Comparison of ENCODE assay signal across 3 fruit fly cellular contexts in the genomic region with DNA sequence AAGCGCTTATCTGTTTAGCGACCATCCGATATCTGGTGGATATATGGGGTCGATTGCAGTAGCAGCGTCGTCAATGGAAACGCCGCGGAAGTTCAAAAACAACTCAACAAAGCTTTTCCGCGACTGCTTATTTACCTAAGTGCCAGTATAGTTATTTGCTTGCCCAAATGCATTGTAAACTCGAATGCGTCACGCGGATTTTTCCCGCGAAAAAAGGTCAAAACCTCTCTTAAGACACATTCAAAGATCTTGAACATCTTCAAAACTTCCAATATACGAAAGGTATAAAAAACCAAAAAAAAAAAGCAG.
A peak's percentile ranks its signal among the peaks of the same experiment; 100 is the strongest.
TF ChIP-seq lines count a peak whose summit lies in the region.

No protein-coding gene starts in this region.

- no peak for TF ChIP-seq CTCF in whole organism, embryonic (GFP tag; optimal IDR thresholded peaks at IDR 0.05; lab: Kevin White, UChicago)

TF ChIP-seq in whole organism, adult, 20 proteins besides CTCF, POLR2A, EP300 and RAD21:
- TF ChIP-seq toe (GFP tag; optimal IDR thresholded peaks at IDR 0.05; lab: Kevin White, UChicago) (no peak), CG14711 (tag; optimal IDR thresholded peaks at IDR 0.05; lab: Kevin White, UChicago) (no peak), pad (GFP tag; optimal IDR thresholded peaks at IDR 0.05; lab: Kevin White, UChicago) (no peak), ovo (GFP tag; optimal IDR thresholded peaks at IDR 0.05; lab: Kevin White, UChicago) (peak; percentile 12)
TF ChIP-seq in whole organism, adult: peak in this region for 1.

TF ChIP-seq in whole organism, embryonic, 481 proteins besides CTCF, POLR2A, EP300 and RAD21 (continues in another document):
- TF ChIP-seq zfh1 (GFP tag; IDR thresholded peaks at IDR 0.05; lab: Robert Waterston, UW) (no peak), CG6813 (GFP tag; optimal IDR thresholded peaks at IDR 0.05; lab: Kevin White, UChicago) (no peak), CG6791 (GFP tag; IDR thresholded peaks at IDR 0.05; lab: Robert Waterston, UW; ENCODE audit: partially characterized antibody) (0 out of 3 replicates have a peak, but pooled peaks have one; percentile 8), Vsx1 (GFP tag; optimal IDR thresholded peaks at IDR 0.05; lab: Kevin White, UChicago) (no peak), HHEX (GFP tag; optimal IDR thresholded peaks at IDR 0.05; lab: Kevin White, UChicago) (no peak), Lpt (GFP tag; optimal IDR thresholded peaks at IDR 0.05; lab: Kevin White, UChicago) (no peak), gcm (GFP tag; optimal IDR thresholded peaks at IDR 0.05; lab: Kevin White, UChicago) (no peak), TFAM (GFP tag; optimal IDR thresholded peaks at IDR 0.05; lab: Kevin White, UChicago) (no peak), maf-S (GFP tag; optimal IDR thresholded peaks at IDR 0.05; lab: Kevin White, UChicago) (no peak), trem (tag; optimal IDR thresholded peaks at IDR 0.05; lab: Kevin White, UChicago) (no peak), Opbp (GFP tag; IDR thresholded peaks at IDR 0.05; lab: Robert Waterston, UW; ENCODE audit: partially characterized antibody) (no peak), knrl (GFP tag; IDR thresholded peaks at IDR 0.05; lab: Robert Waterston, UW; ENCODE audit: partially characterized antibody) (no peak), bowl (GFP tag; IDR thresholded peaks at IDR 0.05; lab: Robert Waterston, UW) (no peak), pzg (GFP tag; optimal IDR thresholded peaks at IDR 0.05; lab: Kevin White, UChicago) (no peak), CG10147 (GFP tag; optimal IDR thresholded peaks at IDR 0.05; lab: Kevin White, UChicago) (no peak), Dad (GFP tag; optimal IDR thresholded peaks at IDR 0.05; lab: Kevin White, UChicago) (no peak), CG4707 (GFP tag; optimal IDR thresholded peaks at IDR 0.05; lab: Kevin White, UChicago) (no peak), ara (GFP tag; IDR thresholded peaks at IDR 0.05; lab: Robert Waterston, UW) (no peak), CG11723 (GFP tag; optimal IDR thresholded peaks at IDR 0.05; lab: Kevin White, UChicago) (no peak), gem (tag; optimal IDR thresholded peaks at IDR 0.05; lab: Kevin White, UChicago) (no peak), CG32532 (GFP tag; IDR thresholded peaks at IDR 0.05; lab: Robert Waterston, UW) (no peak), CG15514 (GFP tag; optimal IDR thresholded peaks at IDR 0.05; lab: Kevin White, UChicago) (no peak), CG2678 (tag; optimal IDR thresholded peaks at IDR 0.05; lab: Kevin White, UChicago) (no peak), CG14014 (GFP tag; IDR thresholded peaks at IDR 0.05; lab: Robert Waterston, UW) (0 out of 2 replicates have a peak, but pooled peaks have one; percentile 12), Med (GFP tag; lab: Kevin White, UChicago) (peak; percentile 66), dysf (GFP tag; IDR thresholded peaks at IDR 0.05; lab: Robert Waterston, UW) (no peak), Dfd (GFP tag; optimal IDR thresholded peaks at IDR 0.05; lab: Kevin White, UChicago) (no peak), wek (GFP tag; optimal IDR thresholded peaks at IDR 0.05; lab: Kevin White, UChicago) (no peak), sug (tag; optimal IDR thresholded peaks at IDR 0.05; lab: Kevin White, UChicago) (no peak), CG11247 (GFP tag; IDR thresholded peaks at IDR 0.05; lab: Robert Waterston, UW) (peak; percentile 25; the same call in 1 of the 2 replicates), otp (GFP tag; IDR thresholded peaks at IDR 0.05; lab: Robert Waterston, UW) (0 out of 3 replicates have a peak, but pooled peaks have one; percentile 9), zfh2 (GFP tag; optimal IDR thresholded peaks at IDR 0.05; lab: Kevin White, UChicago) (no peak), sim (GFP tag; IDR thresholded peaks at IDR 0.05; lab: Robert Waterston, UW) (no peak), Spps (tag; optimal IDR thresholded peaks at IDR 0.05; lab: Kevin White, UChicago) (no peak), H15 (GFP tag; IDR thresholded peaks at IDR 0.05; lab: Robert Waterston, UW) (no peak), CG5180 (GFP tag; optimal IDR thresholded peaks at IDR 0.05; lab: Kevin White, UChicago) (no peak), hth (optimal IDR thresholded peaks at IDR 0.05; lab: Kevin White, UChicago) (no peak), bab2 (GFP tag; optimal IDR thresholded peaks at IDR 0.05; lab: Kevin White, UChicago) (no peak), Sox100B (GFP tag; optimal IDR thresholded peaks at IDR 0.05; lab: Kevin White, UChicago) (no peak), CG1024 (GFP tag; IDR thresholded peaks at IDR 0.05; lab: Robert Waterston, UW) (0 out of 2 replicates have a peak, but pooled peaks have one; percentile 26), ac (GFP tag; optimal IDR thresholded peaks at IDR 0.05; lab: Kevin White, UChicago) (no peak), fu2 (GFP tag; optimal IDR thresholded peaks at IDR 0.05; lab: Kevin White, UChicago) (no peak), Taf1 (GFP tag; IDR thresholded peaks at IDR 0.05; lab: Robert Waterston, UW) (no peak)

TF ChIP-seq in whole organism, prepupa, 60 proteins besides CTCF, POLR2A, EP300 and RAD21:
- TF ChIP-seq Eip78C (GFP tag; lab: Kevin White, UChicago) (peak; percentile 40), CG3919 (GFP tag; optimal IDR thresholded peaks at IDR 0.05; lab: Kevin White, UChicago) (no peak)
